Worm (Caenorhabditis elegans) whole organism, mixed stage, embryonic: ENCODE data around the gene sre-2.
A peak's percentile ranks its signal among the peaks of the same experiment; 100 is the strongest.

Source experiments
- elt-3 ChIP-seq: fragments of 150-350 bp; optimal IDR thresholded peaks from 2 replicates; lab custom pipeline; 2014; ENCODE audit warnings: missing biosample characterization, missing genetic modification characterization
- nhr-2 ChIP-seq: fragments of 150-350 bp; optimal IDR thresholded peaks from 2 replicates; lab custom pipeline; 2014; ENCODE audit warnings: missing biosample characterization, missing genetic modification characterization
- nhr-28 ChIP-seq: fragments of 150-350 bp; optimal IDR thresholded peaks from 2 replicates; lab custom pipeline; 2014; ENCODE audit warnings: missing biosample characterization, missing genetic modification characterization
- pha-4 ChIP-seq: fragments of 150-350 bp; optimal IDR thresholded peaks from 2 replicates; lab custom pipeline; 2018; ENCODE audit warnings: missing biosample characterization, missing genetic modification reagents, missing genetic modification characterization
- snpc-4 ChIP-seq: fragments of 150-350 bp; optimal IDR thresholded peaks from 2 replicates; lab custom pipeline; 2014; ENCODE audit warnings: missing biosample characterization, missing genetic modification characterization
- ztf-11 ChIP-seq: fragments of 150-350 bp; optimal IDR thresholded peaks from 2 replicates; lab custom pipeline; 2014; ENCODE audit warnings: missing biosample characterization, missing genetic modification characterization

ce11 chrII:8075324-8075810, 26.6 kb downstream of the sre-2 start, which contains the start of gene K02C4.2:
- TF ChIP-seq snpc-4 (tag; lab: Kevin White, UChicago) (no peak), pha-4 (peak; percentile 55), ztf-11 (no peak), nhr-2 (tag; lab: Kevin White, UChicago) (no peak), elt-3 (tag; lab: Kevin White, UChicago) (no peak), nhr-28 (no peak)
